Worm (Caenorhabditis elegans) whole organism, mixed stage, embryonic: Measurements from ENCODE around the gene W02D7.11.

Experiments used
- M03D4.4 ChIP-seq: sonication (generic microtip); optimal IDR thresholded peaks from 2 replicates; lab custom pipeline; 2017; ENCODE audit warnings: mild to moderate bottlenecking, missing genetic modification characterization, missing compliant biosample characterization
- bed-3 ChIP-seq: fragments of 200-800 bp; sonication (Bioruptor generic); optimal IDR thresholded peaks from 3 replicates; lab custom pipeline; 2018; ENCODE audit warnings: mild to moderate bottlenecking, missing genetic modification characterization, moderate library complexity, missing compliant biosample characterization
- ceh-39 ChIP-seq: fragments of 150-350 bp; optimal IDR thresholded peaks from 2 replicates; lab custom pipeline; 2014; ENCODE audit warnings: missing biosample characterization, missing genetic modification characterization
- ceh-43 ChIP-seq: fragments of 200-800 bp; sonication (Bioruptor generic); optimal IDR thresholded peaks from 2 replicates; lab custom pipeline; 2018; ENCODE audit warnings: mild to moderate bottlenecking, missing genetic modification characterization, moderate library complexity, missing compliant biosample characterization
- ceh-83 ChIP-seq: fragments of 200-800 bp; sonication (Bioruptor generic); optimal IDR thresholded peaks from 2 replicates; lab custom pipeline; 2018; ENCODE audit warnings: mild to moderate bottlenecking, missing genetic modification characterization, missing compliant biosample characterization
- ces-1 ChIP-seq: fragments of 150-350 bp; optimal IDR thresholded peaks from 2 replicates; lab custom pipeline; 2014; ENCODE audit warnings: missing biosample characterization, missing genetic modification reagents, missing genetic modification characterization
- cnd-1 ChIP-seq: fragments of 200-800 bp; sonication (Bioruptor generic); optimal IDR thresholded peaks from 2 replicates; lab custom pipeline; 2018; ENCODE audit warnings: mild to moderate bottlenecking, missing genetic modification characterization, missing compliant biosample characterization
- drap-1 ChIP-seq: fragments of 200-800 bp; sonication (Bioruptor generic); optimal IDR thresholded peaks from 3 replicates; lab custom pipeline; 2018; ENCODE audit warnings: mild to moderate bottlenecking, missing genetic modification characterization, missing compliant biosample characterization
- elt-1 ChIP-seq: sonication (generic microtip); optimal IDR thresholded peaks from 2 replicates; lab custom pipeline; 2017; ENCODE audit warnings: missing genetic modification characterization, mild to moderate bottlenecking, missing compliant biosample characterization, antibody characterized with exemption, moderate library complexity, borderline replicate concordance; ENCODE audit not compliant: insufficient read depth
- ham-2 ChIP-seq: fragments of 200-800 bp; sonication (Bioruptor generic); optimal IDR thresholded peaks from 2 replicates; lab custom pipeline; 2018; ENCODE audit warnings: mild to moderate bottlenecking, missing genetic modification characterization, missing compliant biosample characterization
- hlh-1 ChIP-seq: fragments of 150-350 bp; optimal IDR thresholded peaks from 2 replicates; lab custom pipeline; 2014; ENCODE audit warnings: missing biosample characterization, missing genetic modification reagents, missing genetic modification characterization
- lin-13 ChIP-seq: fragments of 150-350 bp; optimal IDR thresholded peaks from 2 replicates; lab custom pipeline; 2014; ENCODE audit warnings: missing biosample characterization, missing genetic modification characterization
- lin-32 ChIP-seq: fragments of 200-800 bp; sonication (Bioruptor generic); optimal IDR thresholded peaks from 2 replicates; lab custom pipeline; 2018; ENCODE audit warnings: mild to moderate bottlenecking, missing genetic modification characterization, missing compliant biosample characterization
- lsy-2 ChIP-seq: fragments of 150-350 bp; optimal IDR thresholded peaks from 2 replicates; lab custom pipeline; 2014; ENCODE audit warnings: missing biosample characterization, missing genetic modification characterization
- mab-5 ChIP-seq: fragments of 150-350 bp; optimal IDR thresholded peaks from 2 replicates; lab custom pipeline; 2014; ENCODE audit warnings: missing biosample characterization, missing genetic modification characterization
- mep-1 ChIP-seq: fragments of 150-350 bp; optimal IDR thresholded peaks from 2 replicates; lab custom pipeline; 2017; ENCODE audit warnings: missing biosample characterization, missing genetic modification reagents, missing genetic modification characterization, inconsistent platforms
- mls-2 ChIP-seq: sonication (generic microtip); optimal IDR thresholded peaks from 2 replicates; lab custom pipeline; 2016; ENCODE audit warnings: mild to moderate bottlenecking, missing genetic modification characterization, moderate library complexity, missing compliant biosample characterization
- nhr-12 ChIP-seq: fragments of 150-350 bp; optimal IDR thresholded peaks from 2 replicates; lab custom pipeline; 2014; ENCODE audit warnings: missing biosample characterization, missing genetic modification characterization
- nhr-2 ChIP-seq: fragments of 150-350 bp; optimal IDR thresholded peaks from 2 replicates; lab custom pipeline; 2014; ENCODE audit warnings: missing biosample characterization, missing genetic modification characterization
- nhr-237 ChIP-seq: fragments of 150-350 bp; optimal IDR thresholded peaks from 2 replicates; lab custom pipeline; 2014; ENCODE audit warnings: missing biosample characterization, missing genetic modification characterization
- nhr-28 ChIP-seq: fragments of 150-350 bp; optimal IDR thresholded peaks from 2 replicates; lab custom pipeline; 2014; ENCODE audit warnings: missing biosample characterization, missing genetic modification characterization
- nhr-76 ChIP-seq: sonication (generic microtip); optimal IDR thresholded peaks from 2 replicates; lab custom pipeline; 2017; ENCODE audit warnings: missing biosample characterization, missing genetic modification characterization
- pha-4 ChIP-seq: fragments of 150-350 bp; optimal IDR thresholded peaks from 2 replicates; lab custom pipeline; 2018; ENCODE audit warnings: missing biosample characterization, missing genetic modification reagents, missing genetic modification characterization
- sem-2 ChIP-seq: fragments of 200-800 bp; sonication (Bioruptor generic); optimal IDR thresholded peaks from 2 replicates; lab custom pipeline; 2018; ENCODE audit warnings: mild to moderate bottlenecking, missing genetic modification characterization, missing compliant biosample characterization
- snpc-4 ChIP-seq: fragments of 150-350 bp; optimal IDR thresholded peaks from 2 replicates; lab custom pipeline; 2014; ENCODE audit warnings: missing biosample characterization, missing genetic modification characterization
- tbx-8 ChIP-seq: fragments of 200-800 bp; sonication (Bioruptor generic); optimal IDR thresholded peaks from 2 replicates; lab custom pipeline; 2018; ENCODE audit warnings: mild to moderate bottlenecking, missing genetic modification characterization, moderate library complexity, missing compliant biosample characterization
- unc-120 ChIP-seq: sonication (generic microtip); optimal IDR thresholded peaks from 2 replicates; lab custom pipeline; 2017; ENCODE audit warnings: missing genetic modification characterization, missing compliant biosample characterization; ENCODE audit not compliant: poor library complexity, severe bottlenecking
- unc-39 ChIP-seq: fragments of 150-350 bp; optimal IDR thresholded peaks from 2 replicates; lab custom pipeline; 2014; ENCODE audit warnings: missing biosample characterization, missing genetic modification characterization
- unc-62 ChIP-seq: fragments of 150-350 bp; optimal IDR thresholded peaks from 2 replicates; lab custom pipeline; 2014; ENCODE audit warnings: missing biosample characterization, missing genetic modification reagents, missing genetic modification characterization
- ztf-11 ChIP-seq: fragments of 150-350 bp; optimal IDR thresholded peaks from 2 replicates; lab custom pipeline; 2014; ENCODE audit warnings: missing biosample characterization, missing genetic modification characterization

W02D7.11 gene

ce11 chrV:8302522-8302921 lies 1.8 kb downstream of the W02D7.11 start, which contains the start of gene sel-9:
sel-9 (minus strand) TSS chrV:8302580.
- no peak for TF ChIP-seq snpc-4 (tag; lab: Kevin White, UChicago)
- TF ChIP-seq nhr-12 (tag; lab: Kevin White, UChicago) = no peak
- TF ChIP-seq ceh-83 (GFP tag; lab: Kevin White, UChicago) = no peak
- TF ChIP-seq lsy-2 (tag; lab: Kevin White, UChicago) = peak; percentile 15
- no peak for TF ChIP-seq tbx-8 (GFP tag; lab: Kevin White, UChicago)
- TF ChIP-seq drap-1 = no peak
- no peak for TF ChIP-seq ham-2
- no peak for TF ChIP-seq ceh-39 (tag; lab: Kevin White, UChicago)
- TF ChIP-seq mab-5 (tag; lab: Kevin White, UChicago) = no peak
- TF ChIP-seq ceh-43 (GFP tag; lab: Kevin White, UChicago) = no peak
- no peak for TF ChIP-seq pha-4 (tag; lab: Kevin White, UChicago)
- TF ChIP-seq hlh-1 = no peak
- no peak for TF ChIP-seq unc-39
- no peak for TF ChIP-seq lin-13 (tag; lab: Kevin White, UChicago)
- no peak for TF ChIP-seq nhr-2
- TF ChIP-seq unc-120 (tag; lab: Kevin White, UChicago) = peak; percentile 5
- no peak for TF ChIP-seq nhr-76 (tag; lab: Kevin White, UChicago)
- TF ChIP-seq ces-1 = no peak
- TF ChIP-seq nhr-237 (tag; lab: Kevin White, UChicago) = peak; percentile 35
- no peak for TF ChIP-seq nhr-28
- peak; percentile 39 for TF ChIP-seq mep-1 (tag; lab: Kevin White, UChicago)
- TF ChIP-seq cnd-1 (tag; lab: Kevin White, UChicago) = no peak
- TF ChIP-seq mls-2 (tag; lab: Kevin White, UChicago) = no peak

- peak; percentile 9 for TF ChIP-seq mep-1 (tag; lab: Kevin White, UChicago)
- no peak for TF ChIP-seq mls-2 (tag; lab: Kevin White, UChicago)
- no peak for TF ChIP-seq nhr-237 (tag; lab: Kevin White, UChicago)
- TF ChIP-seq, all 35 proteins: peak for 1
Observed at ce11 chrV:8300935-8301535, 3.3 kb downstream of the W02D7.11 start, which contains the start of gene W02D7.6. W02D7.6 (minus strand) TSS chrV:8301507.

ce11 chrV:8299191-8299854 lies 5.0 kb downstream of the W02D7.11 start, which contains the start of gene W02D7.5:
W02D7.5 (minus strand) TSS chrV:8299241.
- TF ChIP-seq mls-2 (tag; lab: Kevin White, UChicago) = no peak
- no peak for TF ChIP-seq lin-32 (GFP tag; lab: Kevin White, UChicago)
- no peak for TF ChIP-seq mep-1 (tag; lab: Kevin White, UChicago)
- no peak for TF ChIP-seq snpc-4 (tag; lab: Kevin White, UChicago)
- no peak for TF ChIP-seq ceh-39 (tag; lab: Kevin White, UChicago)
- no peak for TF ChIP-seq bed-3 (GFP tag; lab: Kevin White, UChicago)
- no peak for TF ChIP-seq pha-4 (tag; lab: Kevin White, UChicago)
- TF ChIP-seq ces-1 = no peak
- TF ChIP-seq nhr-2 = no peak
- no peak for TF ChIP-seq tbx-8 (GFP tag; lab: Kevin White, UChicago)
- no peak for TF ChIP-seq nhr-237 (tag; lab: Kevin White, UChicago)
- no peak for TF ChIP-seq ceh-83 (GFP tag; lab: Kevin White, UChicago)
- no peak for TF ChIP-seq M03D4.4 (tag; lab: Kevin White, UChicago)
- no peak for TF ChIP-seq unc-62 (GFP tag; lab: Kevin White, UChicago)
- TF ChIP-seq cnd-1 (tag; lab: Kevin White, UChicago) = no peak
- no peak for TF ChIP-seq nhr-12 (tag; lab: Kevin White, UChicago)
- no peak for TF ChIP-seq ham-2
- TF ChIP-seq, all 35 proteins: peak for 0

- TF ChIP-seq ceh-83 (GFP tag; lab: Kevin White, UChicago) = no peak
- TF ChIP-seq ztf-11 (tag; lab: Kevin White, UChicago) = no peak
- TF ChIP-seq ces-1 = no peak
- no peak for TF ChIP-seq nhr-237 (tag; lab: Kevin White, UChicago)
- TF ChIP-seq lsy-2 (tag; lab: Kevin White, UChicago) = no peak
- TF ChIP-seq, all 35 proteins: peak for 0
Observed at ce11 chrV:8297504-8297903, 6.8 kb downstream of the W02D7.11 start, which contains the start of gene W02D7.4. W02D7.4 (minus strand) TSS chrV:8297604.

ce11 chrV:8295866-8296265 lies 8.4 kb downstream of the W02D7.11 start, which contains the start of gene smex-1:
smex-1 (minus strand) TSS chrV:8295966.
- no peak for TF ChIP-seq elt-1
- no peak for TF ChIP-seq lin-32 (GFP tag; lab: Kevin White, UChicago)
- no peak for TF ChIP-seq sem-2
- TF ChIP-seq cnd-1 (tag; lab: Kevin White, UChicago) = no peak
- TF ChIP-seq mls-2 (tag; lab: Kevin White, UChicago) = no peak
